Worm (Caenorhabditis elegans): ENCODE results near the gene col-138.

The col-138 gene

ce11 chrIV:17183629-17184028 is at the start of gene col-138:
col-138 (minus strand) TSS chrIV:17183729.
- TF ChIP-seq Y53G8AR.9 (GFP tag; conservative IDR thresholded peaks at IDR 0.05) (no peak), repo-1 (tag; optimal IDR thresholded peaks at IDR 0.05) (no peak), T07F8.4 (tag; optimal IDR thresholded peaks at IDR 0.05) (no peak), zim-3 (tag; optimal IDR thresholded peaks at IDR 0.05) (no peak), dox-1 (GFP tag; IDR thresholded peaks at IDR 0.05) (no peak), him-1 (tag; optimal IDR thresholded peaks at IDR 0.05) (no peak), hmg-1.2 (GFP tag; IDR thresholded peaks at IDR 0.05) (no peak), unc-130 (GFP tag; optimal IDR thresholded peaks at IDR 0.05) (no peak), rcor-1 (GFP tag; IDR thresholded peaks at IDR 0.05) (no peak), snpc-1.1 (tag; optimal IDR thresholded peaks at IDR 0.05; ENCODE audit: insufficient read depth) (no peak), C06A6.2 (GFP tag; conservative IDR thresholded peaks at IDR 0.05) (no peak), K12H6.12 (tag; optimal IDR thresholded peaks at IDR 0.05) (no peak), F37B4.10 (GFP tag; IDR thresholded peaks at IDR 0.05) (no peak), F23B12.7 (tag; optimal IDR thresholded peaks at IDR 0.05; ENCODE audit: insufficient read depth) (no peak), die-1 (tag; optimal IDR thresholded peaks at IDR 0.05) (no peak), tlf-1 (GFP tag; optimal IDR thresholded peaks at IDR 0.05) (no peak), athp-1 (tag; optimal IDR thresholded peaks at IDR 0.05) (no peak), mes-4 (tag; optimal IDR thresholded peaks at IDR 0.05) (no peak), attf-5 (GFP tag; optimal IDR thresholded peaks at IDR 0.05) (no peak), dpl-1 (GFP tag; optimal IDR thresholded peaks at IDR 0.05) (no peak)

DNA sequence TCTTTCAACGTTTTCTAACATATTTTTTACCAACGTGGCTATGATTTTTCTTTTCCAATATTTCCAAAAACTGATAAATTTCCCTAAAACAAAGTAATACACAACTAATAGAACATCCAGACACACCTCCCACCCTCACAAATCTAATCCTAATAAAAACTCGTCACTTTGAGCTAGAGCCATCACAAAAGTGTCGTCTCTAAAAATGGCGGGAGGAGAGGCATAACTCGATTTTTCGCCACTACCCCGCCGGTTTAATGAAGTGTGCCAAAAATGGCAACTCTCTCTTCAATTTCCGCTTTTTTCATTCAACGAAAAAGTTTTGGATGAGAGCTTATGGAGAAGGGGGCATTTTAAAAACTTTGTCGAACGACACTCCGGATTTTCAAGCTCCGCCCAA is 49.4 kb upstream of the col-138 start:
- no peak for TF ChIP-seq tbp1 (GFP tag; optimal IDR thresholded peaks at IDR 0.05)
- TF ChIP-seq mel-28 (tag; optimal IDR thresholded peaks at IDR 0.05; ENCODE audit: borderline replicate concordance): no peak
- no peak for TF ChIP-seq ztf-25 (GFP tag; IDR thresholded peaks at IDR 0.05)
- no peak for TF ChIP-seq unc-62 (GFP tag; optimal IDR thresholded peaks at IDR 0.05)
- no peak for TF ChIP-seq ztf-3 (GFP tag; optimal IDR thresholded peaks at IDR 0.05)
- no peak for TF ChIP-seq T07F8.4 (tag; optimal IDR thresholded peaks at IDR 0.05)

DNA sequence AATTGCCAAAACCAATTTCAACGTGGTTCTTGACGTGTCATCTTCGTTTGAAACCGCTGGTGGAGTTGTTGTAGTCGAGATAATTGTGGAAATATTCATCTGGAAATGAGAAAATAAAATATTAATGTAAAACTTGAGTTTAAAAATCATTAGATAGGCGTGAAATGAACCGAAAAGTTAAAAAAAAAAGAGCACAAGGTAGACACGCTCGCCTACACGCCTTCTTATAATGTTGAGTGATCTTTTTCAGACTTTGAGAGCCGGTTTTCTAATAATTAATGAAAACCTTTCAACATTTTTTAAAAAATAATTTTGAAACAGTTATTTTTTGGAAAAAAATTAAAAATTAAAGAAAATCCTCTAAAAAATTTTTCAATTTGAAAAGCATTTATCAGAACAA is 47.4 kb upstream of the col-138 start, which contains the start of gene npr-32:
Gene npr-32 (minus strand): TSS at position 101 of the 400 bp plus-strand sequence.
- no peak for TF ChIP-seq ztf-18 (tag; optimal IDR thresholded peaks at IDR 0.05)
- no peak for TF ChIP-seq ztf-6 (GFP tag; IDR thresholded peaks at IDR 0.05)
- no peak for TF ChIP-seq ceh-79 (tag; optimal IDR thresholded peaks at IDR 0.05)
- TF ChIP-seq nhr-120 (GFP tag; IDR thresholded peaks at IDR 0.05): no peak
- no peak for TF ChIP-seq F49E8.2 (tag; optimal IDR thresholded peaks at IDR 0.05; ENCODE audit: insufficient read depth)
- TF ChIP-seq lsl-1 (GFP tag; optimal IDR thresholded peaks at IDR 0.05): no peak
- no peak for TF ChIP-seq D2030.7 (GFP tag; IDR thresholded peaks at IDR 0.05)
- TF ChIP-seq ztf-26 (tag; optimal IDR thresholded peaks at IDR 0.05): no peak
- TF ChIP-seq dox-1 (GFP tag; IDR thresholded peaks at IDR 0.05): no peak

ce11 chrIV:17223474-17223873 is 39.9 kb upstream of the col-138 start, which contains the start of gene Y116A8B.4:
Y116A8B.4 (plus strand) TSS chrIV:17223774.
- TF ChIP-seq ceh-91 (GFP tag; IDR thresholded peaks at IDR 0.05): no peak
- no peak for TF ChIP-seq cebp-1 (GFP tag; IDR thresholded peaks at IDR 0.05)
- TF ChIP-seq cebp-1 (tag; optimal IDR thresholded peaks at IDR 0.05): no peak
- TF ChIP-seq C17E4.6 (GFP tag; IDR thresholded peaks at IDR 0.05): no peak
- no peak for TF ChIP-seq attf-5 (GFP tag; optimal IDR thresholded peaks at IDR 0.05)

Measured in whole organism, young adult.